Worm (Caenorhabditis elegans) whole organism, L3 larva: ENCODE data around the gene F40G12.2.

Source experiments
- R02D3.7 ChIP-seq: fragments of 150-350 bp; optimal IDR thresholded peaks from 2 replicates; lab custom pipeline; 2014; ENCODE audit warnings: missing biosample characterization, missing genetic modification characterization
- ZK546.5 ChIP-seq: sonication (generic microtip); optimal IDR thresholded peaks from 2 replicates; lab custom pipeline; 2017; ENCODE audit warnings: missing biosample characterization, missing genetic modification characterization
- ama-1 ChIP-seq: fragments of 150-350 bp; optimal IDR thresholded peaks from 2 replicates; lab custom pipeline; 2018
- egl-27 ChIP-seq: sonication (generic microtip); optimal IDR thresholded peaks from 4 replicates; lab custom pipeline; 2017; ENCODE audit warnings: missing biosample characterization, missing genetic modification reagents, missing genetic modification characterization
- fos-1 ChIP-seq: fragments of 150-350 bp; optimal IDR thresholded peaks from 2 replicates; lab custom pipeline; 2014; ENCODE audit warnings: missing biosample characterization, missing genetic modification characterization
- jun-1 ChIP-seq: fragments of 150-350 bp; optimal IDR thresholded peaks from 2 replicates; lab custom pipeline; 2014; ENCODE audit warnings: missing biosample characterization, missing genetic modification reagents, missing genetic modification characterization
- nhr-11 ChIP-seq: fragments of 150-350 bp; optimal IDR thresholded peaks from 2 replicates; lab custom pipeline; 2014; ENCODE audit warnings: missing biosample characterization, missing genetic modification characterization
- nhr-25 ChIP-seq: sonication (generic microtip); optimal IDR thresholded peaks from 2 replicates; lab custom pipeline; 2017; ENCODE audit warnings: missing biosample characterization, missing genetic modification characterization
- nhr-76 ChIP-seq: fragments of 150-350 bp; sonication (generic microtip); optimal IDR thresholded peaks from 5 replicates; lab custom pipeline; 2014; ENCODE audit warnings: missing biosample characterization, missing genetic modification characterization
- skn-1 ChIP-seq: fragments of 150-350 bp; optimal IDR thresholded peaks from 2 replicates; lab custom pipeline; 2014; ENCODE audit warnings: missing biosample characterization, missing genetic modification characterization
- snpc-4 ChIP-seq: fragments of 150-350 bp; optimal IDR thresholded peaks from 2 replicates; lab custom pipeline; 2014; ENCODE audit warnings: missing biosample characterization, missing genetic modification characterization
- unc-62 ChIP-seq: fragments of 150-350 bp; sonication (generic microtip); optimal IDR thresholded peaks from 4 replicates; lab custom pipeline; 2014; ENCODE audit warnings: missing biosample characterization, missing genetic modification reagents, missing genetic modification characterization
- ztf-11 ChIP-seq: fragments of 150-350 bp; optimal IDR thresholded peaks from 2 replicates; lab custom pipeline; 2014; ENCODE audit warnings: missing biosample characterization, missing genetic modification characterization

DNA sequence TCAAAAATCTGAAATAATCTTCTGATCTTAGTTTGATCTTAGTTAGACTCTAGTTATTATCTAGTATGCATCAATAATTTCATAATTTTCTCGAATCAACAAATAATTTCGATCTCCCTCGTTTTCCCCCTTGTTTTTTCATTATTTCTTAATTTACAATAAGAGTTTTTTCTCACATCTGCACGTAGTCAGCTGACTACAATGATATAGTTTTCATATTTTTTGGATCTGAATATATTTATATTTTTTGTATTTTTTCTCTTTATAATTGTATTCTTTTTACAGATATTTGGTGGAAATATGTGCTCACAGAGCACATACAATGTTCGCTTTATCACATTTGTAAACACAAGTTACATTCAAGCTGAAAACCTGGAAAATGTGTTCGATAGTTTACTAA, 16.8 kb downstream of the F40G12.2 start, which contains the start of gene sre-7:
- TF ChIP-seq nhr-25 (tag; lab: Kevin White, UChicago): no peak
- TF ChIP-seq ztf-11: no peak
- no peak for TF ChIP-seq fos-1 (tag; lab: Kevin White, UChicago)
- TF ChIP-seq nhr-11 (tag; lab: Kevin White, UChicago): no peak
- TF ChIP-seq unc-62 (GFP tag; lab: Kevin White, UChicago): no peak
- TF ChIP-seq nhr-76: no peak
- TF ChIP-seq R02D3.7 (tag; lab: Kevin White, UChicago): no peak
- TF ChIP-seq jun-1 (tag; lab: Kevin White, UChicago): no peak
- TF ChIP-seq snpc-4 (tag; lab: Kevin White, UChicago): no peak
- TF ChIP-seq skn-1 (tag; lab: Kevin White, UChicago): no peak
- no peak for TF ChIP-seq ama-1 (lab: Kevin White, UChicago)
- no peak for TF ChIP-seq egl-27 (tag; lab: Kevin White, UChicago)
- no peak for TF ChIP-seq ZK546.5 (tag; lab: Kevin White, UChicago)
